Worm (Caenorhabditis elegans): ENCODE data around the gene irld-34.

ce11 chrIII:9138601-9139000 is 16.3 kb upstream of the irld-34 start, which contains the start of gene ZK512.7:
- TF ChIP-seq him-1 (tag; optimal IDR thresholded peaks at IDR 0.05) (no peak), W03F9.2 (tag; optimal IDR thresholded peaks at IDR 0.05) (no peak), dao-5 (tag; optimal IDR thresholded peaks at IDR 0.05) (no peak)

All from whole organism, L4/young adult.